Worm (Caenorhabditis elegans): ENCODE results near the gene lron-4.

- TF ChIP-seq tbx-11 (GFP tag; IDR thresholded peaks at IDR 0.05) (no peak), flt-1 (GFP tag; IDR thresholded peaks at IDR 0.05) (no peak), pes-1 (GFP tag; IDR thresholded peaks at IDR 0.05) (no peak)
Observed at ce11 chrII:8141135-8141534, 29.2 kb upstream of the lron-4 start.
